Fruit fly (Drosophila melanogaster) whole organism, embryonic: ENCODE results near the gene LIMK1.
A peak's percentile ranks its signal among the peaks of the same experiment; 100 is the strongest.

ENCODE experiments used
- Blimp-1 ChIP-seq: fragments of 200-800 bp; sonication (Bioruptor generic); optimal IDR thresholded peaks from 3 replicates; lab custom pipeline; 2018; ENCODE audit warnings: missing biosample characterization, missing genetic modification characterization, mild to moderate bottlenecking, moderate library complexity, missing genetic modification reagents
- CG10147 ChIP-seq: fragments of 200-800 bp; sonication (Bioruptor generic); optimal IDR thresholded peaks from 2 replicates; lab custom pipeline; 2019; ENCODE audit warnings: missing biosample characterization, mild to moderate bottlenecking, missing genetic modification characterization, moderate library complexity
- CG10321 ChIP-seq: fragments of 200-800 bp; sonication (Bioruptor generic); IDR thresholded peaks from 2 replicates; pipeline ENCODE4 v1.3.6; 2022; ENCODE audit warnings: missing biosample characterization, missing genetic modification characterization
- CG10979 ChIP-seq: fragments of 200-800 bp; sonication (Bioruptor generic); optimal IDR thresholded peaks from 2 replicates; lab custom pipeline; 2018; ENCODE audit warnings: missing biosample characterization, mild to moderate bottlenecking, missing genetic modification characterization, moderate library complexity
- CG12299 ChIP-seq: fragments of 200-800 bp; sonication (Bioruptor generic); optimal IDR thresholded peaks from 2 replicates; lab custom pipeline; 2018; ENCODE audit warnings: missing biosample characterization, mild to moderate bottlenecking, missing genetic modification characterization
- CG13123 ChIP-seq: fragments of 200-800 bp; sonication (Bioruptor generic); optimal IDR thresholded peaks from 2 replicates; lab custom pipeline; 2016; ENCODE audit warnings: missing biosample characterization, missing genetic modification characterization
- CG13775 ChIP-seq: fragments of 200-800 bp; sonication (Bioruptor generic); optimal IDR thresholded peaks from 3 replicates; lab custom pipeline; 2017; ENCODE audit warnings: missing biosample characterization, mild to moderate bottlenecking, missing genetic modification characterization
- CG14050 ChIP-seq: fragments of 200-800 bp; sonication (Bioruptor generic); IDR thresholded peaks from 3 replicates; pipeline ENCODE4 v1.3.6; 2022; ENCODE audit warnings: missing biosample characterization, missing genetic modification characterization
- CG16779 ChIP-seq: fragments of 200-800 bp; sonication (Bioruptor generic); IDR thresholded peaks from 2 replicates; pipeline ENCODE4 v1.3.6; 2022; ENCODE audit warnings: missing biosample characterization, missing genetic modification characterization
- CG18262 ChIP-seq: fragments of 200-800 bp; optimal IDR thresholded peaks from 3 replicates; lab custom pipeline; 2019; ENCODE audit warnings: missing biosample characterization, mild to moderate bottlenecking, missing genetic modification characterization, moderate library complexity
- CG2116 ChIP-seq: fragments of 200-800 bp; sonication (Bioruptor generic); optimal IDR thresholded peaks from 3 replicates; lab custom pipeline; 2018; ENCODE audit warnings: missing biosample characterization, mild to moderate bottlenecking, missing genetic modification characterization
- CG2202 ChIP-seq: fragments of 200-800 bp; sonication (Bioruptor generic); optimal IDR thresholded peaks from 2 replicates; lab custom pipeline; 2018; ENCODE audit warnings: missing biosample characterization, mild to moderate bottlenecking, missing genetic modification characterization
- CG30020 ChIP-seq: fragments of 200-800 bp; optimal IDR thresholded peaks from 2 replicates; lab custom pipeline; 2019; ENCODE audit warnings: missing biosample characterization, mild to moderate bottlenecking, missing genetic modification characterization, moderate library complexity
- CG31388 ChIP-seq: fragments of 200-800 bp; sonication (Bioruptor generic); optimal IDR thresholded peaks from 2 replicates; lab custom pipeline; 2016; ENCODE audit warnings: missing biosample characterization, missing genetic modification characterization
- CG3281 ChIP-seq: fragments of 200-800 bp; sonication (Bioruptor generic); optimal IDR thresholded peaks from 3 replicates; lab custom pipeline; 2017; ENCODE audit warnings: missing biosample characterization, mild to moderate bottlenecking, missing genetic modification characterization
- CG34422 ChIP-seq: fragments of 200-800 bp; sonication (Bioruptor generic); IDR thresholded peaks from 3 replicates; pipeline ENCODE4 v1.3.6; 2022; ENCODE audit warnings: missing biosample characterization, missing genetic modification characterization
- CG4730 ChIP-seq: fragments of 200-800 bp; sonication (Bioruptor generic); IDR thresholded peaks from 2 replicates; pipeline ENCODE4 v1.3.6; 2022; ENCODE audit warnings: missing biosample characterization, missing genetic modification characterization
- CG5953 ChIP-seq: fragments of 200-800 bp; sonication (Bioruptor generic); IDR thresholded peaks from 2 replicates; pipeline ENCODE4 v1.3.6; 2022; ENCODE audit warnings: missing biosample characterization, missing genetic modification characterization
- CG8359 ChIP-seq: fragments of 200-800 bp; sonication (Bioruptor generic); optimal IDR thresholded peaks from 2 replicates; lab custom pipeline; 2017; ENCODE audit warnings: missing biosample characterization, mild to moderate bottlenecking, missing genetic modification characterization, borderline replicate concordance
- CG9876 ChIP-seq: fragments of 200-800 bp; sonication (Bioruptor generic); optimal IDR thresholded peaks from 2 replicates; lab custom pipeline; 2016; ENCODE audit warnings: missing biosample characterization, missing genetic modification characterization
- Chrac-16 ChIP-seq: fragments of 200-800 bp; sonication (Bioruptor generic); optimal IDR thresholded peaks from 3 replicates; lab custom pipeline; 2016; ENCODE audit warnings: missing biosample characterization, missing genetic modification characterization
- CrebB ChIP-seq: fragments of 200-800 bp; sonication (Bioruptor generic); optimal IDR thresholded peaks from 3 replicates; lab custom pipeline; 2018; ENCODE audit warnings: missing biosample characterization, mild to moderate bottlenecking, missing genetic modification characterization
- Drgx ChIP-seq: fragments of 200-800 bp; sonication (Bioruptor generic); IDR thresholded peaks from 2 replicates; pipeline ENCODE4 v1.3.6; 2022; ENCODE audit warnings: missing biosample characterization, missing genetic modification characterization
- HLH3B ChIP-seq: fragments of 200-800 bp; sonication (Bioruptor generic); IDR thresholded peaks from 2 replicates; pipeline ENCODE4 v1.3.6; 2022; ENCODE audit warnings: missing biosample characterization, missing genetic modification characterization
- HLH4C ChIP-seq: fragments of 200-800 bp; sonication (Bioruptor generic); IDR thresholded peaks from 3 replicates; pipeline ENCODE4 v1.3.6; 2022; ENCODE audit warnings: missing biosample characterization, missing genetic modification characterization; ENCODE audit not compliant: partially characterized antibody
- HmgD ChIP-seq: fragments of 200-800 bp; sonication (Bioruptor generic); optimal IDR thresholded peaks from 3 replicates; lab custom pipeline; 2016; ENCODE audit warnings: missing biosample characterization, missing genetic modification characterization
- Hr39 ChIP-seq: fragments of >200 bp; optimal IDR thresholded peaks from 2 replicates; lab custom pipeline; 2017
- Hsf ChIP-seq: fragments of 200-800 bp; sonication (Bioruptor generic); optimal IDR thresholded peaks from 3 replicates; lab custom pipeline; 2016; ENCODE audit warnings: missing biosample characterization, missing genetic modification characterization
- MESR4 ChIP-seq: fragments of 200-800 bp; sonication (Bioruptor generic); optimal IDR thresholded peaks from 2 replicates; lab custom pipeline; 2018; ENCODE audit warnings: missing biosample characterization, mild to moderate bottlenecking, missing genetic modification characterization, moderate library complexity
- Meics ChIP-seq: fragments of 200-800 bp; sonication (Bioruptor generic); optimal IDR thresholded peaks from 2 replicates; lab custom pipeline; 2017; ENCODE audit warnings: missing biosample characterization, mild to moderate bottlenecking, missing genetic modification characterization
- NFAT ChIP-seq: fragments of 200-800 bp; sonication (Bioruptor generic); IDR thresholded peaks from 2 replicates; pipeline ENCODE4 v1.3.6; 2022; ENCODE audit warnings: missing biosample characterization, missing genetic modification characterization
- Rx ChIP-seq: fragments of 200-800 bp; sonication (Bioruptor generic); IDR thresholded peaks from 2 replicates; pipeline ENCODE4 v1.3.6; 2022; ENCODE audit warnings: missing biosample characterization, missing genetic modification characterization
- TFAM ChIP-seq: fragments of 200-800 bp; sonication (Bioruptor generic); optimal IDR thresholded peaks from 2 replicates; lab custom pipeline; 2017; ENCODE audit warnings: missing biosample characterization, missing genetic modification characterization, inconsistent platforms
- amos ChIP-seq: fragments of 200-800 bp; sonication (Bioruptor generic); IDR thresholded peaks from 2 replicates; pipeline ENCODE4 v1.3.6; 2022; ENCODE audit warnings: missing biosample characterization, missing genetic modification characterization; ENCODE audit not compliant: partially characterized antibody
- ash1 ChIP-seq: fragments of 200-800 bp; sonication (Bioruptor generic); optimal IDR thresholded peaks from 2 replicates; lab custom pipeline; 2018; ENCODE audit warnings: missing biosample characterization, mild to moderate bottlenecking, missing genetic modification characterization
- ato ChIP-seq: fragments of 200-800 bp; sonication (Bioruptor generic); IDR thresholded peaks from 2 replicates; pipeline ENCODE4 v1.3.6; 2022; ENCODE audit warnings: missing biosample characterization, missing genetic modification characterization; ENCODE audit not compliant: partially characterized antibody
- bcd ChIP-seq: fragments of 200-800 bp; sonication (Bioruptor generic); optimal IDR thresholded peaks from 2 replicates; lab custom pipeline; 2017; ENCODE audit warnings: missing biosample characterization, mild to moderate bottlenecking, missing genetic modification characterization
- chm ChIP-seq: fragments of 200-800 bp; sonication (Bioruptor generic); IDR thresholded peaks from 2 replicates; pipeline ENCODE4 v1.3.6; 2022; ENCODE audit warnings: missing biosample characterization, missing genetic modification characterization
- danr ChIP-seq: fragments of 200-800 bp; sonication (Bioruptor generic); IDR thresholded peaks from 2 replicates; pipeline ENCODE4 v1.3.6; 2022; ENCODE audit warnings: missing biosample characterization, missing genetic modification characterization
- dysf ChIP-seq: fragments of 200-800 bp; sonication (Bioruptor generic); IDR thresholded peaks from 3 replicates; pipeline ENCODE4 v1.3.6; 2022; ENCODE audit warnings: missing biosample characterization, missing genetic modification characterization
- en ChIP-seq: fragments of 200-800 bp; sonication (Bioruptor generic); optimal IDR thresholded peaks from 2 replicates; lab custom pipeline; 2016; ENCODE audit warnings: missing biosample characterization, missing genetic modification characterization
- ewg ChIP-seq: fragments of 200-800 bp; sonication (Bioruptor generic); optimal IDR thresholded peaks from 3 replicates; lab custom pipeline; 2017; ENCODE audit warnings: mild to moderate bottlenecking, missing biosample characterization, missing genetic modification reagents, missing genetic modification characterization
- fru ChIP-seq: fragments of >200 bp; optimal IDR thresholded peaks from 2 replicates; lab custom pipeline; 2017
- gro ChIP-seq: fragments of 200-800 bp; sonication (Bioruptor generic); optimal IDR thresholded peaks from 2 replicates; lab custom pipeline; 2016; ENCODE audit warnings: missing biosample characterization, missing genetic modification characterization
- her ChIP-seq: fragments of 200-800 bp; sonication (Bioruptor generic); optimal IDR thresholded peaks from 2 replicates; lab custom pipeline; 2016; ENCODE audit warnings: missing biosample characterization, missing genetic modification characterization
- ind ChIP-seq: fragments of 200-800 bp; sonication (Bioruptor generic); optimal IDR thresholded peaks from 3 replicates; lab custom pipeline; 2016; ENCODE audit warnings: missing biosample characterization, missing genetic modification characterization
- knrl ChIP-seq: fragments of 200-800 bp; sonication (Bioruptor generic); IDR thresholded peaks from 3 replicates; pipeline ENCODE4 v1.3.6; 2022; ENCODE audit warnings: missing biosample characterization, missing genetic modification characterization; ENCODE audit not compliant: partially characterized antibody
- nau ChIP-seq: fragments of 200-800 bp; sonication (Bioruptor generic); optimal IDR thresholded peaks from 3 replicates; lab custom pipeline; 2017; ENCODE audit warnings: missing biosample characterization, mild to moderate bottlenecking, missing genetic modification characterization, missing genetic modification reagents
- otp ChIP-seq: fragments of 200-800 bp; sonication (Bioruptor generic); IDR thresholded peaks from 3 replicates; pipeline ENCODE4, ENCODE4 v1.3.6; 2022; ENCODE audit warnings: missing biosample characterization, missing genetic modification characterization
- pho ChIP-seq: fragments of 200-800 bp; sonication (Bioruptor generic); optimal IDR thresholded peaks from 2 replicates; lab custom pipeline; 2016; ENCODE audit warnings: missing biosample characterization, missing genetic modification characterization
- run ChIP-seq: fragments of 200-800 bp; sonication (Bioruptor generic); optimal IDR thresholded peaks from 3 replicates; lab custom pipeline; 2018; ENCODE audit warnings: missing biosample characterization, mild to moderate bottlenecking, missing genetic modification characterization
- tio ChIP-seq: fragments of 200-800 bp; sonication (Bioruptor generic); optimal IDR thresholded peaks from 2 replicates; lab custom pipeline; 2017; ENCODE audit warnings: missing biosample characterization, missing genetic modification characterization, inconsistent platforms
- zen2 ChIP-seq: fragments of 200-800 bp; sonication (Bioruptor generic); IDR thresholded peaks from 3 replicates; pipeline ENCODE4 v1.3.6; 2022; ENCODE audit warnings: missing biosample characterization, missing genetic modification characterization; ENCODE audit not compliant: partially characterized antibody

LIMK1 gene

dm6 chrX:12547657-12548056 lies 44.3 kb downstream of the LIMK1 start (continued):
- TF ChIP-seq HmgD (GFP tag; lab: Kevin White, UChicago) (no peak), MESR4 (no peak), gro (no peak), knrl (GFP tag; lab: Robert Waterston, UW) (no peak), ash1 (GFP tag; lab: Kevin White, UChicago) (no peak), bcd (GFP tag; lab: Kevin White, UChicago) (peak; percentile 7), CG31388 (GFP tag; lab: Kevin White, UChicago) (no peak), Hsf (GFP tag; lab: Kevin White, UChicago) (no peak), ato (GFP tag; lab: Robert Waterston, UW) (no peak), tio (GFP tag; lab: Kevin White, UChicago) (no peak), CG16779 (GFP tag; lab: Robert Waterston, UW) (no peak), amos (GFP tag; lab: Robert Waterston, UW) (no peak), CG5953 (GFP tag; lab: Robert Waterston, UW) (no peak), dysf (GFP tag; lab: Robert Waterston, UW) (peak; percentile 44; the same call in 1 of the 3 replicates), NFAT (no peak), her (GFP tag; lab: Kevin White, UChicago) (peak; percentile 5), CG2202 (tag; lab: Kevin White, UChicago) (no peak), zen2 (GFP tag; lab: Robert Waterston, UW) (no peak), ewg (GFP tag; lab: Kevin White, UChicago) (peak; percentile 94), CG12299 (tag; lab: Kevin White, UChicago) (peak; percentile 24), CG18262 (tag; lab: Kevin White, UChicago) (peak; percentile 12), Drgx (GFP tag; lab: Robert Waterston, UW) (no peak), CG8359 (GFP tag; lab: Kevin White, UChicago) (no peak), CG13123 (GFP tag; lab: Kevin White, UChicago) (no peak), CG10321 (GFP tag; lab: Robert Waterston, UW) (no peak), CG2116 (GFP tag; lab: Kevin White, UChicago) (no peak), Blimp-1 (GFP tag; lab: Kevin White, UChicago) (peak; percentile 36), Rx (no peak), HLH3B (GFP tag; lab: Robert Waterston, UW) (peak; percentile 19; the same call in 1 of the 2 replicates), HLH4C (GFP tag; lab: Robert Waterston, UW) (no peak), CG3281 (GFP tag; lab: Kevin White, UChicago) (peak; percentile 29), CG14050 (GFP tag; lab: Robert Waterston, UW) (no peak), CG10147 (GFP tag; lab: Kevin White, UChicago) (peak; percentile 49), TFAM (no peak), run (tag; lab: Kevin White, UChicago) (no peak), otp (GFP tag; lab: Robert Waterston, UW) (no peak), Chrac-16 (GFP tag; lab: Kevin White, UChicago) (peak; percentile 8), danr (GFP tag; lab: Robert Waterston, UW) (no peak), CrebB (no peak), Meics (GFP tag; lab: Kevin White, UChicago) (peak; percentile 26), CG4730 (GFP tag; lab: Robert Waterston, UW) (no peak; the same call in 1 of the 2 replicates), CG30020 (tag; lab: Kevin White, UChicago) (no peak), chm (no peak), nau (no peak), en (GFP tag; lab: Kevin White, UChicago) (no peak), ind (GFP tag; lab: Kevin White, UChicago) (no peak), pho (GFP tag; lab: Kevin White, UChicago) (no peak), CG13775 (GFP tag; lab: Kevin White, UChicago) (no peak), Hr39 (no peak), fru (lab: Kevin White, UChicago) (no peak), CG34422 (GFP tag; lab: Robert Waterston, UW) (no peak), CG10979 (tag; lab: Kevin White, UChicago) (peak; percentile 6), CG9876 (GFP tag; lab: Kevin White, UChicago) (no peak)
